Worm (Caenorhabditis elegans) whole organism, late embryonic: ENCODE data around the gene F53F4.2.

ENCODE experiments used
- F13H6.1 ChIP-seq: sonication (generic microtip); optimal IDR thresholded peaks from 2 replicates; lab custom pipeline; 2016; ENCODE audit warnings: missing genetic modification characterization, missing compliant biosample characterization
- ama-1 ChIP-seq: fragments of 150-350 bp; optimal IDR thresholded peaks from 2 replicates; lab custom pipeline; 2014
- ceh-31 ChIP-seq: sonication (generic microtip); optimal IDR thresholded peaks from 2 replicates; lab custom pipeline; 2016; ENCODE audit warnings: missing genetic modification characterization, missing compliant biosample characterization
- ceh-34 ChIP-seq: sonication (generic microtip); optimal IDR thresholded peaks from 2 replicates; lab custom pipeline; 2016; ENCODE audit warnings: mild to moderate bottlenecking, missing genetic modification characterization, missing compliant biosample characterization
- elt-2 ChIP-seq: sonication (generic microtip); optimal IDR thresholded peaks from 2 replicates; lab custom pipeline; 2016; ENCODE audit warnings: missing genetic modification reagents, missing genetic modification characterization, missing compliant biosample characterization
- hlh-30 ChIP-seq: sonication (generic microtip); optimal IDR thresholded peaks from 2 replicates; lab custom pipeline; 2017; ENCODE audit warnings: antibody characterized with exemption, missing genetic modification characterization, missing compliant biosample characterization; ENCODE audit not compliant: insufficient read depth

DNA sequence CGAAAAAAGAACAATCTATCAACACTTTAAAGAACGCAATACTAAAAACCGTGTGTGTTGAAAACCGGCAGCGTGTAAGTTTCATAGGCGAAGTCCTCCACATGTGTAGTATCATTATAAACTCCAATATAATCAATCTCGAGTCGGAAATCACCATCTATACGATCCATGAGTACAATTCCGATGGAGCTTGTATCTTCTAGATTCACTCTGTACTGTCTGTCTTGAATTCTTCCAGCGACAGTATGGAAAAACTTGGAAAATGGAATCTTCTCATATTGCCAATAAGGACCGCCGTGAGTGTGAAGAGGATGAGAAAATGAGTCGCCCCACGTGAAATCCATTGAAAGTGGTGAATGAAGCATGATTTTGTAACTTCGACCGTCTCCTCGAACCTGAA, 22.4 kb downstream of the F53F4.2 start:
- no peak for TF ChIP-seq elt-2 (tag; lab: Kevin White, UChicago)
- TF ChIP-seq ceh-31 (tag; lab: Kevin White, UChicago), result no peak
- TF ChIP-seq hlh-30 (tag; lab: Kevin White, UChicago), result no peak
- TF ChIP-seq ceh-34 (tag; lab: Kevin White, UChicago), result no peak
- no peak for TF ChIP-seq ama-1
- TF ChIP-seq F13H6.1 (tag; lab: Kevin White, UChicago), result no peak
